Worm (Caenorhabditis elegans) whole organism, young adult: ENCODE results near the gene srh-62.

ENCODE experiments used
- ceh-91 ChIP-seq: fragments of 200-800 bp; sonication (Bioruptor generic); IDR thresholded peaks from 2 replicates; pipeline ENCODE4 v1.3.6; 2022; ENCODE audit warnings: missing genetic modification reagents, missing genetic modification characterization, missing compliant biosample characterization
- dpl-1 ChIP-seq: fragments of 150-350 bp; optimal IDR thresholded peaks from 2 replicates; lab custom pipeline; 2014; ENCODE audit warnings: missing biosample characterization, missing genetic modification reagents, missing genetic modification characterization
- efl-1 ChIP-seq: fragments of 150-350 bp; optimal IDR thresholded peaks from 2 replicates; lab custom pipeline; 2014; ENCODE audit warnings: missing biosample characterization, missing genetic modification reagents, missing genetic modification characterization
- egl-18 ChIP-seq: fragments of 200-800 bp; sonication (Bioruptor generic); IDR thresholded peaks from 2 replicates; pipeline ENCODE4 v1.3.6; 2022; ENCODE audit warnings: missing genetic modification reagents, missing genetic modification characterization, missing compliant biosample characterization
- lsy-27 ChIP-seq: sonication (generic microtip); optimal IDR thresholded peaks from 2 replicates; lab custom pipeline; 2017; ENCODE audit warnings: missing genetic modification characterization, mild to moderate bottlenecking, missing compliant biosample characterization, antibody characterized with exemption, missing genotype, borderline replicate concordance; ENCODE audit not compliant: insufficient read depth
- madf-3 ChIP-seq: fragments of 200-800 bp; sonication (Bioruptor generic); IDR thresholded peaks from 2 replicates; pipeline ENCODE4 v1.3.6; 2022; ENCODE audit warnings: missing genetic modification reagents, missing genetic modification characterization, missing compliant biosample characterization
- mcd-1 ChIP-seq: fragments of 200-800 bp; sonication (Bioruptor generic); IDR thresholded peaks from 2 replicates; pipeline ENCODE4 v1.3.6; 2022; ENCODE audit warnings: missing genetic modification reagents, missing genetic modification characterization, missing compliant biosample characterization
- mes-4 ChIP-seq: sonication (generic microtip); optimal IDR thresholded peaks from 2 replicates; lab custom pipeline; 2016; ENCODE audit warnings: missing genotype, missing genetic modification characterization, missing compliant biosample characterization
- nfya-1 ChIP-seq: sonication (generic microtip); optimal IDR thresholded peaks from 2 replicates; lab custom pipeline; 2017; ENCODE audit warnings: antibody characterized with exemption, missing compliant biosample characterization, missing genetic modification characterization, borderline replicate concordance; ENCODE audit not compliant: insufficient read depth
- pha-4 ChIP-seq: fragments of 150-350 bp; sonication (generic microtip); optimal IDR thresholded peaks from 2 replicates; lab custom pipeline; 2014; ENCODE audit warnings: missing biosample characterization, missing genetic modification reagents, missing genetic modification characterization
- snpc-4 ChIP-seq, 5 experiments: fragments of 150-350 bp in 1 of 5; sonication (generic microtip) in 4 of 5; optimal IDR thresholded peaks; 2 replicates each; lab custom pipeline; 2014 to 2018; ENCODE audit warnings: missing genetic modification characterization in 5 of 5, missing biosample characterization in 3 of 5, antibody characterized with exemption in 2 of 5, mild to moderate bottlenecking in 2 of 5, missing compliant biosample characterization in 2 of 5, missing genotype in 2 of 5, moderate library complexity in 2 of 5, missing genetic modification reagents in 1 of 5

ce11 chrV:449685-450084 lies 46.8 kb upstream of the srh-62 start, which contains the start of gene M02H5.8:
- no peak for TF ChIP-seq ceh-91 (GFP tag; lab: Robert Waterston, UW)
- TF ChIP-seq mcd-1, result no peak
- TF ChIP-seq pha-4, result no peak
- no peak for TF ChIP-seq snpc-4 (GFP tag; optimal IDR thresholded peaks at IDR 0.05; lab: Kevin White, UChicago)
- TF ChIP-seq snpc-4 (tag; optimal IDR thresholded peaks at IDR 0.05; lab: Kevin White, UChicago), result no peak
- TF ChIP-seq nfya-1 (tag; lab: Kevin White, UChicago), result no peak
- no peak for TF ChIP-seq lsy-27 (tag; lab: Kevin White, UChicago)
- TF ChIP-seq dpl-1 (GFP tag; lab: Kevin White, UChicago), result no peak
- TF ChIP-seq egl-18 (GFP tag; lab: Robert Waterston, UW), result no peak
- TF ChIP-seq madf-3 (GFP tag; lab: Robert Waterston, UW), result no peak
- no peak for TF ChIP-seq mes-4 (tag; lab: Kevin White, UChicago)
- TF ChIP-seq efl-1 (GFP tag; lab: Kevin White, UChicago), result no peak
